Fruit fly (Drosophila melanogaster): ENCODE measurements around the gene CG10561.
A peak's percentile ranks its signal among the peaks of the same experiment; 100 is the strongest.

Gene CG10561

DNA sequence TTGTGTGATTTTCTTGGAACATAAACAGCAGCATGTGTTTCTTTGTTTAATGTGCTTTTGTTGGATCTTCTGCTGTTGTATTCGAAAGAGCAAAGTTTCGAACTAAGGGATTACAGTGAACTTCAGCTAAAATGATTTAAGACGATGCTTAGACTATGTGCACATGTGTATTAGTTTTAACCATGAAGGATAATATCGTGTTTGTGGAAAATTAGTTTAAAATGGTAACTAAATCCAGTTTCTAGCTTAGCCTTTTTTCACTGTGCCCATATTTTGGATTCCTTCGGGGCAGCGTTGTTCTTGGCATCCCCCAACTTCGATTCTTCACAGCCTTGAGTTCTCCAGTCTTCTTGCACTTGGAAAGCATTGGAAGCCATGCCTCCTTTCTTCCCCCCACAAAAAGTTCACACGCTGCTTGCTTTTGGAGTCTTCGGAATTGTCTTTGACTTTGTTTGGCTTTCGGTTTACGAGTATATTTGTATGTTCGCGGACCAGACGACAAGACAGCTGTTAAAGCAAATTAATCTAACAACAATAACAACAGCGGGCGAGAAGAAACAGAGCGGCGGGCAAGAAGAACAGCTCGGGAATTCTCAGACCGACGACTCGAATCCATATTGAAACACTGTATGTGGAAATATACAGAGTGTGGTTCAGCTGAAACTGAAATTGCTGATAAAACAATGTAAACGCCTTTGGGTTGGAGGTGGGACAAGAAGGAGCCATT is 26.2 kb downstream of the CG10561 start (continued):
- no peak for TF ChIP-seq Lpt (GFP tag; optimal IDR thresholded peaks at IDR 0.05)
- no peak for TF ChIP-seq gsb (GFP tag; IDR thresholded peaks at IDR 0.05)
- TF ChIP-seq Kr (GFP tag; optimal IDR thresholded peaks at IDR 0.05): peak; percentile 11
- TF ChIP-seq sob (GFP tag; IDR thresholded peaks at IDR 0.05): no peak; the same call in 1 of the 2 replicates
- TF ChIP-seq tgo (GFP tag; IDR thresholded peaks at IDR 0.05): no peak
- TF ChIP-seq CG12391 (tag; optimal IDR thresholded peaks at IDR 0.05): no peak
- TF ChIP-seq odd (GFP tag; optimal IDR thresholded peaks at IDR 0.05): peak; percentile 21
- TF ChIP-seq exex (tag; optimal IDR thresholded peaks at IDR 0.05): no peak
- no peak for TF ChIP-seq Ets65A (GFP tag)
- TF ChIP-seq ind (GFP tag; optimal IDR thresholded peaks at IDR 0.05): peak; percentile 9
- TF ChIP-seq sr (GFP tag; IDR thresholded peaks at IDR 0.05): no peak
- peak; percentile 20 for TF ChIP-seq CG7271 (tag; optimal IDR thresholded peaks at IDR 0.05)
- TF ChIP-seq eve (GFP tag; optimal IDR thresholded peaks at IDR 0.05): no peak
- peak; percentile 49 for TF ChIP-seq Deaf1 (tag; optimal IDR thresholded peaks at IDR 0.05)
- TF ChIP-seq CG17385 (GFP tag; optimal IDR thresholded peaks at IDR 0.05): no peak
- peak; percentile 16 for TF ChIP-seq CG2712 (tag; optimal IDR thresholded peaks at IDR 0.05)
- TF ChIP-seq cad (GFP tag; optimal IDR thresholded peaks at IDR 0.05): no peak
- no peak for TF ChIP-seq CG4730 (GFP tag; IDR thresholded peaks at IDR 0.05)
- TF ChIP-seq Bteb2 (GFP tag; optimal IDR thresholded peaks at IDR 0.05): peak; percentile 21
- no peak for TF ChIP-seq Sin3A (optimal IDR thresholded peaks at IDR 0.05)
- TF ChIP-seq CG4617 (GFP tag; optimal IDR thresholded peaks at IDR 0.05; ENCODE audit: borderline replicate concordance): no peak
- no peak for TF ChIP-seq CG7745 (tag; optimal IDR thresholded peaks at IDR 0.05)
- peak; percentile 11 for TF ChIP-seq wek (GFP tag; optimal IDR thresholded peaks at IDR 0.05)
- peak; percentile 7 for TF ChIP-seq fd3F (GFP tag; optimal IDR thresholded peaks at IDR 0.05)
- no peak for TF ChIP-seq CG9727 (GFP tag; optimal IDR thresholded peaks at IDR 0.05)
- peak; percentile 87 for TF ChIP-seq sens (GFP tag)
- TF ChIP-seq z (GFP tag; IDR thresholded peaks at IDR 0.05): 0 out of 3 replicates have a peak, but pooled peaks have one; percentile 10
- TF ChIP-seq CG3995 (GFP tag; optimal IDR thresholded peaks at IDR 0.05): no peak
- no peak for TF ChIP-seq lilli (GFP tag; optimal IDR thresholded peaks at IDR 0.05)
- no peak for TF ChIP-seq CG10321 (GFP tag; IDR thresholded peaks at IDR 0.05)
- TF ChIP-seq CG10543 (GFP tag; optimal IDR thresholded peaks at IDR 0.05): peak; percentile 34
- peak; percentile 10 for TF ChIP-seq fd64A (GFP tag; optimal IDR thresholded peaks at IDR 0.05)
- TF ChIP-seq HmgD (GFP tag; optimal IDR thresholded peaks at IDR 0.05): no peak
- no peak for TF ChIP-seq run (tag; optimal IDR thresholded peaks at IDR 0.05)
- TF ChIP-seq CG4404 (GFP tag; IDR thresholded peaks at IDR 0.05): no peak
- peak; percentile 37 for TF ChIP-seq Antp (GFP tag; optimal IDR thresholded peaks at IDR 0.05)
- TF ChIP-seq sd (tag; optimal IDR thresholded peaks at IDR 0.05): peak; percentile 22
- TF ChIP-seq prd (optimal IDR thresholded peaks at IDR 0.05): no peak
- peak; percentile 24; the same call in 1 of the 3 replicates for TF ChIP-seq prd (GFP tag; IDR thresholded peaks at IDR 0.05)
- TF ChIP-seq CG34224 (GFP tag; IDR thresholded peaks at IDR 0.05; ENCODE audit: partially characterized antibody): no peak
- TF ChIP-seq grau (tag; optimal IDR thresholded peaks at IDR 0.05): peak; percentile 48
- 0 out of 3 replicates have a peak, but pooled peaks have one; percentile 32 for TF ChIP-seq otp (GFP tag; IDR thresholded peaks at IDR 0.05)
- TF ChIP-seq pros (GFP tag; optimal IDR thresholded peaks at IDR 0.05): no peak
- TF ChIP-seq CG6813 (GFP tag; optimal IDR thresholded peaks at IDR 0.05): peak; percentile 47
- peak; percentile 5 for TF ChIP-seq CG2202 (tag; optimal IDR thresholded peaks at IDR 0.05)
- TF ChIP-seq tll (GFP tag; optimal IDR thresholded peaks at IDR 0.05): no peak
- peak; percentile 31; the same call in 1 of the 3 replicates for TF ChIP-seq dysf (GFP tag; IDR thresholded peaks at IDR 0.05)
- no peak for TF ChIP-seq jing (GFP tag; optimal IDR thresholded peaks at IDR 0.05)
- TF ChIP-seq B-H2 (GFP tag; optimal IDR thresholded peaks at IDR 0.05): peak; percentile 1
- no peak for TF ChIP-seq Oaz (GFP tag; IDR thresholded peaks at IDR 0.05)
- no peak for TF ChIP-seq CG7372 (GFP tag; IDR thresholded peaks at IDR 0.05)

All from whole organism, embryonic.